Worm (Caenorhabditis elegans) whole organism, midembryonic: ENCODE data around the gene H14N18.2.

Experiments used
- T22C8.4 ChIP-seq: fragments of 200-800 bp; sonication (Bioruptor generic); IDR thresholded peaks from 2 replicates; pipeline ENCODE4 v1.3.6; 2022; ENCODE audit warnings: missing genetic modification characterization, missing compliant biosample characterization
- ref-1 ChIP-seq: fragments of 200-800 bp; sonication (Bioruptor generic); conservative IDR thresholded peaks from 2 replicates; pipeline ENCODE4 v1.3.6; 2022; ENCODE audit warnings: missing genetic modification reagents, missing genetic modification characterization, missing compliant biosample characterization
- ztf-23 ChIP-seq: fragments of 200-800 bp; sonication (Bioruptor generic); IDR thresholded peaks from 2 replicates; pipeline ENCODE4 v1.3.6; 2022; ENCODE audit warnings: missing genetic modification reagents, missing genetic modification characterization, missing compliant biosample characterization
- ztf-29 ChIP-seq: fragments of 200-800 bp; sonication (Bioruptor generic); IDR thresholded peaks from 2 replicates; pipeline ENCODE4 v1.3.6; 2022; ENCODE audit warnings: missing genetic modification reagents, missing genetic modification characterization, missing compliant biosample characterization

DNA sequence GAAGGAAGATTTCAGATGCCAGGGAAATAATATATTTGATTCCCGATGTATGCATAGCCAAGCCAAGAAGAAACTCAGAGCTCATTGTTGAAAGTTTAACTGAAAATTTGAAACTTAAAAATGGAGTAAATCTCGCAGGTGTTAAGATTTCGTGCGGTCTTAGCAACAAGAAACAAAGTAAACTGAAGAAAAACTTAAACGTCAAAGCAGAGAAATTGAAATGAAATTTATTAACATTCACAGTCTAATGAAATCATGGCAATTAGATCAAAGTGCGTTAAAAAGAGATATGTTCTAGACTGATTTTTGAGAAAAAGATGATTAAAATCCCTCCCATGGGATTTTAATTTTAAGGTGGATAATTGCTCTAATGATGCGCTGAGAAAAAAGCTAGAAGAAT, 48.4 kb downstream of the H14N18.2 start, which contains the start of gene str-84:
- TF ChIP-seq ref-1 (GFP tag; lab: Robert Waterston, UW) (no peak), T22C8.4 (no peak), ztf-29 (GFP tag; lab: Robert Waterston, UW) (no peak), ztf-23 (GFP tag; lab: Robert Waterston, UW) (no peak)
